Fruit fly (Drosophila melanogaster) whole organism, pupa: Measurements from ENCODE around the gene elgi.

Experiments used
- CG9948 ChIP-seq: fragments of 200-800 bp; sonication (Bioruptor generic); optimal IDR thresholded peaks from 2 replicates; lab custom pipeline; 2018; ENCODE audit warnings: missing biosample characterization, mild to moderate bottlenecking, missing genetic modification characterization, moderate library complexity
- EcR ChIP-seq: fragments of 200-800 bp; sonication (Bioruptor generic); optimal IDR thresholded peaks from 3 replicates; lab custom pipeline; 2019; ENCODE audit warnings: missing biosample characterization, missing genetic modification characterization, mild to moderate bottlenecking, moderate library complexity, missing genetic modification reagents
- Pif1A ChIP-seq: fragments of 200-800 bp; sonication (Bioruptor generic); optimal IDR thresholded peaks from 3 replicates; lab custom pipeline; 2016; ENCODE audit warnings: missing biosample characterization, missing genetic modification characterization
- Pif1B ChIP-seq: fragments of 200-800 bp; sonication (Bioruptor generic); optimal IDR thresholded peaks from 3 replicates; lab custom pipeline; 2016; ENCODE audit warnings: missing biosample characterization, missing genetic modification characterization

DNA sequence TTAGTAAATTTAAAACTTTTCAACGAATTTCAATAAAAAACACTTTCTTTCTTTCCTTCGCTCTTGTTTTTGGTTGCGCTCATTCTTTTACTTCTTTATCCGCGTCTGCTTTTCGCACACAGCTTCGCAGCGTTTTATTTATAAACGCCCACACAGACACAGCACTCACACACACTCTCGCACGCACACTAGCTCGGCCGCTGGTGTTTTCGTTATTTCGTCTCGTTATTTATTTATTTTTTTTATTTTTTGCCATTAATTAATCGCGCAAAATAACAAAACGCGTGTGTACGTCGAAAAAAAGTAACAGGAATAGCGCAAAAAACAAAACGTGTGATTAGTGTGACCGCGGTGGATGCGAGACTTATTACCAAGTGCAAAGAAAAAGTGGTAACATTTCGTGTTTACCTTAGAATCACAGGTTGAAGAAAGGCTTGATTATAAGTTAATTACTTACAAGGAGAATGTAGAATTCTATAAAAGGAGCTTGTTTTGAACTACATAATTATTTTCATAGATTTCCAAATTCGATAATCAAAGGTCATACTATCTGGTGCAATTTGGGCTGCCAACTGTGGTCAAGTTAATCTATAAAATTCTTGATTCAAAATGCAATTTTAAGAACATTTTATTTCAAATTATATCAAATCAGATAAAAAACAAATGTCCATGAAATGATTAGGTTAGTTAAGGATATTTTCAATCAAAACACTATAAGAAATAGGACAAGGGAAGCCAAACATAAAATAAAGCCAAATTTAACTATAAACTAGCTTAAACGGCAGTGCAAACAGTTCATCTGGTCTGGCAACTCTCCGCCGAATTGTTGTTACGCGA lies 48.3 kb downstream of the elgi start, which contains the start of the genes hzg and mRpS31:
- TF ChIP-seq CG9948 (peak; percentile 44), EcR (GFP tag; lab: Kevin White, UChicago) (peak; percentile 28), Pif1B (GFP tag; lab: Kevin White, UChicago) (peak; percentile 65), Pif1A (GFP tag; lab: Kevin White, UChicago) (peak; percentile 69)
